Fruit fly (Drosophila melanogaster) whole organism, embryonic: ENCODE data around the gene Vinc.

ENCODE experiments used
- Adf1 ChIP-seq: fragments of 200-800 bp; sonication (Bioruptor generic); IDR thresholded peaks from 2 replicates; pipeline ENCODE4 v1.3.6; 2022; ENCODE audit warnings: missing biosample characterization, missing genetic modification characterization
- B-H2 ChIP-seq: fragments of 200-800 bp; sonication (Bioruptor generic); optimal IDR thresholded peaks from 2 replicates; lab custom pipeline; 2018; ENCODE audit warnings: missing biosample characterization, mild to moderate bottlenecking, missing genetic modification characterization
- CG10366 ChIP-seq: fragments of 200-800 bp; sonication (Bioruptor generic); IDR thresholded peaks from 2 replicates; pipeline ENCODE4 v1.3.6; 2022; ENCODE audit warnings: missing biosample characterization, missing genetic modification characterization
- CG10543 ChIP-seq: fragments of 200-800 bp; sonication (Bioruptor generic); optimal IDR thresholded peaks from 3 replicates; lab custom pipeline; 2017; ENCODE audit warnings: missing biosample characterization, mild to moderate bottlenecking, missing genetic modification characterization, moderate library complexity
- CG11560 ChIP-seq: fragments of 200-800 bp; sonication (Bioruptor generic); IDR thresholded peaks from 3 replicates; pipeline ENCODE4 v1.3.6; 2022; ENCODE audit warnings: missing biosample characterization, missing genetic modification characterization
- CG12769 ChIP-seq: fragments of 200-800 bp; sonication (Bioruptor generic); optimal IDR thresholded peaks from 2 replicates; lab custom pipeline; 2019; ENCODE audit warnings: missing biosample characterization, mild to moderate bottlenecking, missing genetic modification characterization, moderate library complexity
- CG13424 ChIP-seq: fragments of 200-800 bp; sonication (Bioruptor generic); optimal IDR thresholded peaks from 2 replicates; lab custom pipeline; 2019; ENCODE audit warnings: missing biosample characterization, mild to moderate bottlenecking, missing genetic modification characterization, moderate library complexity
- CG14441 ChIP-seq: fragments of 200-800 bp; sonication (Bioruptor generic); IDR thresholded peaks from 2 replicates; pipeline ENCODE4 v1.3.6; 2022; ENCODE audit warnings: missing biosample characterization, missing genetic modification characterization
- CG15696 ChIP-seq: fragments of 200-800 bp; sonication (Bioruptor generic); optimal IDR thresholded peaks from 2 replicates; lab custom pipeline; 2019; ENCODE audit warnings: missing biosample characterization, mild to moderate bottlenecking, missing genetic modification characterization, moderate library complexity
- CG17385 ChIP-seq: fragments of 200-800 bp; sonication (Bioruptor generic); optimal IDR thresholded peaks from 3 replicates; lab custom pipeline; 2018; ENCODE audit warnings: missing biosample characterization, mild to moderate bottlenecking, missing genetic modification characterization
- CG17802 ChIP-seq: fragments of 200-800 bp; sonication (Bioruptor generic); optimal IDR thresholded peaks from 2 replicates; lab custom pipeline; 2018; ENCODE audit warnings: missing biosample characterization, mild to moderate bottlenecking, missing genetic modification characterization, moderate library complexity
- CG31441 ChIP-seq: fragments of 200-800 bp; sonication (Bioruptor generic); IDR thresholded peaks from 2 replicates; pipeline ENCODE4 v1.3.6; 2022; ENCODE audit warnings: missing biosample characterization, missing genetic modification characterization
- CG34224 ChIP-seq: fragments of 200-800 bp; sonication (Bioruptor generic); IDR thresholded peaks from 3 replicates; pipeline ENCODE4 v1.3.6; 2022; ENCODE audit warnings: missing biosample characterization, missing genetic modification characterization; ENCODE audit not compliant: partially characterized antibody
- CG34376 ChIP-seq: fragments of 200-800 bp; sonication (Bioruptor generic); optimal IDR thresholded peaks from 2 replicates; lab custom pipeline; 2018; ENCODE audit warnings: missing biosample characterization, mild to moderate bottlenecking, missing genetic modification characterization
- CG7963 ChIP-seq: fragments of 200-800 bp; sonication (Bioruptor generic); IDR thresholded peaks from 3 replicates; pipeline ENCODE4 v1.3.6; 2022; ENCODE audit warnings: missing biosample characterization, missing genetic modification characterization; ENCODE audit not compliant: partially characterized antibody
- CG8478 ChIP-seq: fragments of >200 bp; optimal IDR thresholded peaks from 2 replicates; lab custom pipeline; 2018
- Deaf1 ChIP-seq: fragments of 200-800 bp; optimal IDR thresholded peaks from 3 replicates; lab custom pipeline; 2019; ENCODE audit warnings: missing biosample characterization, mild to moderate bottlenecking, missing genetic modification characterization, moderate library complexity
- Dll ChIP-seq: fragments of 200-800 bp; sonication (Bioruptor generic); IDR thresholded peaks from 4 replicates; pipeline ENCODE4 v1.3.6; 2022; ENCODE audit warnings: missing biosample characterization, missing genetic modification characterization; ENCODE audit not compliant: partially characterized antibody
- Doc3 ChIP-seq: fragments of 200-800 bp; sonication (Bioruptor generic); IDR thresholded peaks from 3 replicates; pipeline ENCODE4 v1.3.6; 2022; ENCODE audit warnings: missing biosample characterization, missing genetic modification characterization; ENCODE audit not compliant: partially characterized antibody
- Ets65A ChIP-seq: fragments of 200-800 bp; sonication (Bioruptor generic); peaks from one replicate; lab custom pipeline; 2016; ENCODE audit warnings: missing biosample characterization, missing genetic modification characterization
- HLHmδ ChIP-seq: fragments of 200-800 bp; sonication (Bioruptor generic); optimal IDR thresholded peaks from 2 replicates; lab custom pipeline; 2018; ENCODE audit warnings: missing biosample characterization, mild to moderate bottlenecking, missing genetic modification characterization, moderate library complexity
- HmgZ ChIP-seq: fragments of 200-800 bp; sonication (Bioruptor generic); optimal IDR thresholded peaks from 2 replicates; lab custom pipeline; 2018; ENCODE audit warnings: missing biosample characterization, mild to moderate bottlenecking, missing genetic modification characterization
- Hr3 ChIP-seq: fragments of 200-800 bp; sonication (Bioruptor generic); optimal IDR thresholded peaks from 3 replicates; lab custom pipeline; 2016; ENCODE audit warnings: missing biosample characterization, missing genetic modification characterization
- MESR4 ChIP-seq: fragments of 200-800 bp; sonication (Bioruptor generic); optimal IDR thresholded peaks from 2 replicates; lab custom pipeline; 2018; ENCODE audit warnings: missing biosample characterization, mild to moderate bottlenecking, missing genetic modification characterization, moderate library complexity
- Med ChIP-seq: fragments of 200-800 bp; sonication (Bioruptor generic); peaks from one replicate; lab custom pipeline; 2016; ENCODE audit warnings: missing biosample characterization, missing genetic modification characterization, mild to moderate bottlenecking, inconsistent platforms, moderate library complexity
- NFAT ChIP-seq: fragments of 200-800 bp; sonication (Bioruptor generic); IDR thresholded peaks from 2 replicates; pipeline ENCODE4 v1.3.6; 2022; ENCODE audit warnings: missing biosample characterization, missing genetic modification characterization
- Pdp1 ChIP-seq, 2 experiments: fragments of 200-800 bp; sonication (Bioruptor generic); optimal IDR thresholded peaks; 3 replicates each; lab custom pipeline; 2016; ENCODE audit warnings: missing biosample characterization in 2 of 2, missing genetic modification characterization in 2 of 2, mild to moderate bottlenecking in 1 of 2, moderate library complexity in 1 of 2
- Trl ChIP-seq, 3 experiments: fragments of >200 bp in 2 of 3; fragments of 200-800 bp in 1 of 3; sonication (Bioruptor generic) in 1 of 3; optimal IDR thresholded peaks; 2 replicates in 1 of 3; 3 replicates in 2 of 3; lab custom pipeline; 2016 to 2017; ENCODE audit warnings: missing biosample characterization in 1 of 3, missing genetic modification characterization in 1 of 3
- bab2 ChIP-seq: fragments of 200-800 bp; sonication (Bioruptor generic); optimal IDR thresholded peaks from 2 replicates; lab custom pipeline; 2016; ENCODE audit warnings: missing biosample characterization, missing genetic modification characterization
- chinmo ChIP-seq: fragments of 200-800 bp; sonication (Bioruptor generic); IDR thresholded peaks from 4 replicates; pipeline ENCODE4 v1.3.6; 2022; ENCODE audit warnings: missing biosample characterization, missing genetic modification characterization; ENCODE audit not compliant: partially characterized antibody
- crol ChIP-seq: fragments of 200-800 bp; sonication (Bioruptor generic); IDR thresholded peaks from 2 replicates; pipeline ENCODE4 v1.3.6; 2022; ENCODE audit warnings: missing biosample characterization, missing genetic modification characterization
- cwo ChIP-seq: fragments of 200-800 bp; sonication (Bioruptor generic); optimal IDR thresholded peaks from 3 replicates; lab custom pipeline; 2017; ENCODE audit warnings: missing biosample characterization, missing genetic modification characterization, mild to moderate bottlenecking, moderate library complexity, missing genetic modification reagents
- ems ChIP-seq: fragments of 200-800 bp; sonication (Bioruptor generic); optimal IDR thresholded peaks from 3 replicates; lab custom pipeline; 2016; ENCODE audit warnings: missing biosample characterization, missing genetic modification characterization
- exex ChIP-seq: fragments of 200-800 bp; sonication (Bioruptor generic); optimal IDR thresholded peaks from 4 replicates; lab custom pipeline; 2018; ENCODE audit warnings: missing biosample characterization, mild to moderate bottlenecking, missing genetic modification characterization, moderate library complexity
- eyg ChIP-seq: fragments of 200-800 bp; sonication (Bioruptor generic); optimal IDR thresholded peaks from 3 replicates; lab custom pipeline; 2016; ENCODE audit warnings: missing biosample characterization, missing genetic modification characterization
- hbn ChIP-seq: fragments of 200-800 bp; sonication (Bioruptor generic); IDR thresholded peaks from 2 replicates; pipeline ENCODE4 v1.3.6; 2022; ENCODE audit warnings: missing biosample characterization, missing genetic modification characterization; ENCODE audit not compliant: partially characterized antibody
- lab ChIP-seq: fragments of 200-800 bp; sonication (Bioruptor generic); optimal IDR thresholded peaks from 3 replicates; lab custom pipeline; 2017; ENCODE audit warnings: missing biosample characterization, missing genetic modification characterization, mild to moderate bottlenecking, moderate library complexity, missing genetic modification reagents
- mirr ChIP-seq: fragments of 200-800 bp; sonication (Bioruptor generic); optimal IDR thresholded peaks from 3 replicates; lab custom pipeline; 2018; ENCODE audit warnings: missing biosample characterization, mild to moderate bottlenecking, missing genetic modification characterization
- pan ChIP-seq, 4 experiments: fragments of >200 bp in 3 of 4; fragments of 200-800 bp in 1 of 4; sonication (Bioruptor generic) in 1 of 4; optimal IDR thresholded peaks in 3 of 4; IDR thresholded peaks in 1 of 4; 2 replicates each; pipeline versions ENCODE4 v1.3.6 to Lab custom; 2017 to 2022; ENCODE audit warnings: missing biosample characterization in 2 of 4, missing genetic modification characterization in 2 of 4, mixed read lengths in 1 of 4
- repo ChIP-seq: fragments of 200-800 bp; sonication (Bioruptor generic); optimal IDR thresholded peaks from 2 replicates; lab custom pipeline; 2016; ENCODE audit warnings: missing biosample characterization, missing genetic modification characterization
- rib ChIP-seq: fragments of 200-800 bp; sonication (Bioruptor generic); IDR thresholded peaks from 2 replicates; pipeline ENCODE4 v1.3.6; 2022; ENCODE audit warnings: missing biosample characterization, missing genetic modification characterization
- row ChIP-seq: fragments of 200-800 bp; sonication (Bioruptor generic); IDR thresholded peaks from 3 replicates; pipeline ENCODE4 v1.3.6; 2022; ENCODE audit warnings: missing biosample characterization, missing genetic modification characterization
- salm ChIP-seq: fragments of 200-800 bp; sonication (Bioruptor generic); optimal IDR thresholded peaks from 2 replicates; lab custom pipeline; 2018; ENCODE audit warnings: missing biosample characterization, mild to moderate bottlenecking, missing genetic modification characterization
- sisA ChIP-seq: fragments of 200-800 bp; sonication (Bioruptor generic); IDR thresholded peaks from 2 replicates; pipeline ENCODE4 v1.3.6; 2022; ENCODE audit warnings: missing biosample characterization, missing genetic modification characterization
- stwl ChIP-seq: fragments of 200-800 bp; sonication (Bioruptor generic); optimal IDR thresholded peaks from 3 replicates; lab custom pipeline; 2018; ENCODE audit warnings: missing biosample characterization, mild to moderate bottlenecking, missing genetic modification characterization, moderate library complexity

The Vinc gene

dm6 chrX:2196086-2196732 is 26.2 kb downstream of the Vinc start (continued):
- TF ChIP-seq CG13424 (tag; lab: Kevin White, UChicago) (no peak), eyg (GFP tag; lab: Kevin White, UChicago) (no peak), CG11560 (tag; lab: Robert Waterston, UW) (no peak), CG17802 (tag; lab: Kevin White, UChicago) (no peak), repo (GFP tag; lab: Kevin White, UChicago) (no peak), salm (no peak), row (GFP tag; lab: Robert Waterston, UW) (0 out of 3 replicates have a peak, but pooled peaks have one; percentile 8), sisA (no peak), Hr3 (no peak), rib (no peak), bab2 (GFP tag; lab: Kevin White, UChicago) (no peak), CG15696 (tag; lab: Kevin White, UChicago) (no peak), CG31441 (GFP tag; lab: Robert Waterston, UW) (no peak), ems (GFP tag; lab: Kevin White, UChicago) (no peak), B-H2 (GFP tag; lab: Kevin White, UChicago) (no peak), CG8478 (no peak), CG10366 (no peak), pan (optimal IDR thresholded peaks at IDR 0.05; lab: Kevin White, UChicago) (no peak), pan (GFP tag; optimal IDR thresholded peaks at IDR 0.05 in 1 of 2, IDR thresholded peaks at IDR 0.05 in 1 of 2) (peak in 1 of 2 experiments; percentile 24), NFAT (GFP tag; lab: Robert Waterston, UW) (no peak)
- TF ChIP-seq, all 482 proteins: peak for 20

- TF ChIP-seq CG7963 (GFP tag; lab: Robert Waterston, UW) = no peak
- peak; percentile 54 for TF ChIP-seq Med (GFP tag; lab: Kevin White, UChicago)
- peak; percentile 92 for TF ChIP-seq stwl
- peak; percentile 2 for TF ChIP-seq CG17385
- TF ChIP-seq lab (GFP tag; lab: Kevin White, UChicago) = peak; percentile 36
- TF ChIP-seq hbn (GFP tag; lab: Robert Waterston, UW) = 0 out of 2 replicates have a peak, but pooled peaks have one; percentile 17
- TF ChIP-seq Ets65A (GFP tag; lab: Kevin White, UChicago) = peak; percentile 70
- 0 out of 4 replicates have a peak, but pooled peaks have one; percentile 35 for TF ChIP-seq Dll (GFP tag; lab: Robert Waterston, UW)
- TF ChIP-seq cwo (GFP tag; lab: Kevin White, UChicago) = peak; percentile 4
- TF ChIP-seq exex (tag; lab: Kevin White, UChicago) = peak; percentile 75
- TF ChIP-seq HmgZ (tag; lab: Kevin White, UChicago) = peak; percentile 11
- TF ChIP-seq MESR4 (GFP tag; lab: Kevin White, UChicago) = no peak
- TF ChIP-seq CG34376 (GFP tag; lab: Kevin White, UChicago) = peak; percentile 58
- peak; percentile 28; the same call in 1 of the 2 replicates for TF ChIP-seq Adf1 (GFP tag; lab: Robert Waterston, UW)
- TF ChIP-seq mirr = peak; percentile 80
- TF ChIP-seq Doc3 = 0 out of 3 replicates have a peak, but pooled peaks have one; percentile 33
- TF ChIP-seq chinmo (GFP tag; lab: Robert Waterston, UW) = peak; percentile 71; the same call in 1 of the 4 replicates
- TF ChIP-seq CG14441 (GFP tag; lab: Robert Waterston, UW) = 0 out of 2 replicates have a peak, but pooled peaks have one; percentile 5
- TF ChIP-seq CG10543 (GFP tag; lab: Kevin White, UChicago) = peak; percentile 58
- no peak for TF ChIP-seq HLHmδ
- peak; percentile 44; the same call in 1 of the 3 replicates for TF ChIP-seq CG34224 (GFP tag; lab: Robert Waterston, UW)
- TF ChIP-seq CG12769 (tag; lab: Kevin White, UChicago) = peak; percentile 57
- TF ChIP-seq crol (GFP tag; lab: Robert Waterston, UW) = peak; percentile 75
- TF ChIP-seq Deaf1 (tag; lab: Kevin White, UChicago) = peak; percentile 87
- peak in 1 of 2 experiments; percentile 17 for TF ChIP-seq Pdp1 (GFP tag; optimal IDR thresholded peaks at IDR 0.05; lab: Kevin White, UChicago)
- TF ChIP-seq Trl (optimal IDR thresholded peaks at IDR 0.05; lab: Kevin White, UChicago) = peak; percentile 62 to 71
- no peak for TF ChIP-seq Trl (GFP tag; optimal IDR thresholded peaks at IDR 0.05; lab: Kevin White, UChicago)
- TF ChIP-seq eyg (GFP tag; lab: Kevin White, UChicago) = no peak
Measured at dm6 chrX:2194208-2195094, 27.9 kb downstream of the Vinc start.
